Worm (Caenorhabditis elegans) whole organism, L2 larva: ENCODE measurements around the gene mdt-29.

Source experiments
- egl-27 ChIP-seq: sonication (generic microtip); optimal IDR thresholded peaks from 3 replicates; lab custom pipeline; 2017; ENCODE audit warnings: missing biosample characterization, missing genetic modification reagents, missing genetic modification characterization
- mdl-1 ChIP-seq, 2 experiments: fragments of 150-350 bp in 1 of 2; sonication (generic microtip) in 1 of 2; optimal IDR thresholded peaks; 2 replicates each; lab custom pipeline; 2017; ENCODE audit warnings: missing biosample characterization in 2 of 2, missing genetic modification characterization in 2 of 2
- nhr-237 ChIP-seq: fragments of 150-350 bp; optimal IDR thresholded peaks from 2 replicates; lab custom pipeline; 2014; ENCODE audit warnings: missing biosample characterization, missing genetic modification characterization

- TF ChIP-seq mdl-1 (tag; optimal IDR thresholded peaks at IDR 0.05; lab: Kevin White, UChicago) (no peak), egl-27 (tag; lab: Kevin White, UChicago) (no peak), nhr-237 (tag; lab: Kevin White, UChicago) (no peak)
These were observed 7.2 kb upstream of the mdt-29 start for ce11 chrIII:13765782-13766181.
